Worm (Caenorhabditis elegans): Measurements from ENCODE around the gene sav-1.

DNA sequence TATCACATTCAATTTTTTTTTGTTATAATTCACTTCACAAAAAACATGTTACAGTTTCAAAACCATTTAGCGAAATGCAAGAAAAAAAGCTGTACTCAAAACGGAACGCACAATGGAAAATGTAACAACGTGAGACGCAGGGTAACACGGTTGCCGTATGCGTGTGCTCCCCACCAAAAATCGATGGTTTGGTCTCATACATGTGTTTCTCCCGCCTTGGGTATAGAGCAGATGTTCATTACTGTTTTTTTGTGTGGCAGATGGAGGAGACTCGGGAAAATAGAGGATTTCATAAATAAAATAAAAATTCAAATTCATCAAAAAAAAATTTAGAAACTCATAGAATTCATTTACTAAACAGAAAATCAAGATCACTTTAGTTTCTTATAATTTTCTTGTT is 26.0 kb downstream of the sav-1 start, which contains the start of gene AH9.3:
- no peak for TF ChIP-seq nhr-12 (tag; optimal IDR thresholded peaks at IDR 0.05)
- TF ChIP-seq mep-1 (tag; optimal IDR thresholded peaks at IDR 0.05): no peak
- TF ChIP-seq nhr-76 (tag; optimal IDR thresholded peaks at IDR 0.05): no peak
- no peak for TF ChIP-seq ces-1 (GFP tag; optimal IDR thresholded peaks at IDR 0.05)
- TF ChIP-seq unc-39 (tag; optimal IDR thresholded peaks at IDR 0.05): no peak
- TF ChIP-seq flh-1 (GFP tag; optimal IDR thresholded peaks at IDR 0.05): no peak
- no peak for TF ChIP-seq drap-1 (GFP tag; optimal IDR thresholded peaks at IDR 0.05)
- TF ChIP-seq blmp-1 (tag; optimal IDR thresholded peaks at IDR 0.05): no peak
- no peak for TF ChIP-seq nhr-237 (tag; optimal IDR thresholded peaks at IDR 0.05)
- TF ChIP-seq cnd-1 (tag; optimal IDR thresholded peaks at IDR 0.05): no peak
- TF ChIP-seq unc-62 (GFP tag; optimal IDR thresholded peaks at IDR 0.05): no peak
- TF ChIP-seq bed-3 (GFP tag; optimal IDR thresholded peaks at IDR 0.05): no peak
- TF ChIP-seq lsy-2 (tag; optimal IDR thresholded peaks at IDR 0.05): no peak
- TF ChIP-seq snpc-4 (tag; optimal IDR thresholded peaks at IDR 0.05): no peak
